Worm (Caenorhabditis elegans) whole organism, L2 larva: ENCODE results near the gene acl-14.

Experiments used
- C34F6.9 ChIP-seq: fragments of 150-350 bp; optimal IDR thresholded peaks from 2 replicates; lab custom pipeline; 2014; ENCODE audit warnings: missing biosample characterization, missing genetic modification characterization
- F13H6.1 ChIP-seq: sonication (generic microtip); optimal IDR thresholded peaks from 2 replicates; lab custom pipeline; 2016; ENCODE audit warnings: missing genetic modification characterization, missing compliant biosample characterization
- R02D3.7 ChIP-seq: fragments of 150-350 bp; optimal IDR thresholded peaks from 2 replicates; lab custom pipeline; 2014; ENCODE audit warnings: missing biosample characterization, missing genetic modification characterization
- ZK546.5 ChIP-seq: sonication (generic microtip); optimal IDR thresholded peaks from 2 replicates; lab custom pipeline; 2017; ENCODE audit warnings: missing biosample characterization, missing genetic modification characterization
- alr-1 ChIP-seq: fragments of 150-350 bp; optimal IDR thresholded peaks from 2 replicates; lab custom pipeline; 2014; ENCODE audit warnings: missing biosample characterization, missing genetic modification characterization
- aly-2 ChIP-seq: fragments of 150-350 bp; optimal IDR thresholded peaks from 2 replicates; lab custom pipeline; 2014; ENCODE audit warnings: missing biosample characterization, missing genetic modification characterization
- ama-1 ChIP-seq: fragments of 150-350 bp; optimal IDR thresholded peaks from 2 replicates; lab custom pipeline; 2018; ENCODE audit warnings: inconsistent platforms
- blmp-1 ChIP-seq: sonication (generic microtip); optimal IDR thresholded peaks from 2 replicates; lab custom pipeline; 2017; ENCODE audit warnings: missing genetic modification characterization, mild to moderate bottlenecking, missing compliant biosample characterization, antibody characterized with exemption, moderate library complexity; ENCODE audit not compliant: insufficient read depth
- ceh-16 ChIP-seq: fragments of 150-350 bp; optimal IDR thresholded peaks from 2 replicates; lab custom pipeline; 2014; ENCODE audit warnings: missing biosample characterization, missing genetic modification characterization
- ceh-82 ChIP-seq: fragments of 150-350 bp; optimal IDR thresholded peaks from 2 replicates; lab custom pipeline; 2014; ENCODE audit warnings: missing biosample characterization, missing genetic modification characterization
- crh-2 ChIP-seq: sonication (generic microtip); optimal IDR thresholded peaks from 2 replicates; lab custom pipeline; 2017; ENCODE audit warnings: missing biosample characterization, missing genetic modification characterization
- dmd-4 ChIP-seq: sonication (generic microtip); optimal IDR thresholded peaks from 2 replicates; lab custom pipeline; 2017; ENCODE audit warnings: missing biosample characterization, missing genetic modification characterization
- egl-27 ChIP-seq: sonication (generic microtip); optimal IDR thresholded peaks from 3 replicates; lab custom pipeline; 2017; ENCODE audit warnings: missing biosample characterization, missing genetic modification reagents, missing genetic modification characterization
- elt-1 ChIP-seq: fragments of 150-350 bp; optimal IDR thresholded peaks from 2 replicates; lab custom pipeline; 2014; ENCODE audit warnings: missing biosample characterization, missing genetic modification characterization
- elt-3 ChIP-seq: sonication (generic microtip); optimal IDR thresholded peaks from 2 replicates; lab custom pipeline; 2017; ENCODE audit warnings: missing biosample characterization, missing genetic modification characterization
- fos-1 ChIP-seq: fragments of 150-350 bp; optimal IDR thresholded peaks from 2 replicates; lab custom pipeline; 2014; ENCODE audit warnings: missing biosample characterization, missing genetic modification characterization
- gmeb-1 ChIP-seq: fragments of 150-350 bp; optimal IDR thresholded peaks from 2 replicates; lab custom pipeline; 2014; ENCODE audit warnings: missing biosample characterization, missing genetic modification characterization
- lin-11 ChIP-seq: fragments of 150-350 bp; sonication (generic microtip); optimal IDR thresholded peaks from 2 replicates; lab custom pipeline; 2014; ENCODE audit warnings: missing biosample characterization, missing genetic modification characterization, inconsistent platforms, mixed read lengths
- lin-13 ChIP-seq: fragments of 150-350 bp; optimal IDR thresholded peaks from 2 replicates; lab custom pipeline; 2014; ENCODE audit warnings: missing biosample characterization, missing genetic modification reagents, missing genetic modification characterization
- lsy-2 ChIP-seq, 2 experiments: fragments of 150-350 bp in 1 of 2; sonication (generic microtip) in 1 of 2; optimal IDR thresholded peaks; 2 replicates each; lab custom pipeline; 2014 to 2017; ENCODE audit warnings: missing biosample characterization in 2 of 2, missing genetic modification characterization in 2 of 2
- mab-5 ChIP-seq: fragments of 150-350 bp; optimal IDR thresholded peaks from 2 replicates; lab custom pipeline; 2014; ENCODE audit warnings: missing biosample characterization, missing genetic modification characterization
- mbf-1 ChIP-seq: sonication (generic microtip); optimal IDR thresholded peaks from 2 replicates; lab custom pipeline; 2017; ENCODE audit warnings: missing biosample characterization, missing genetic modification characterization
- mdl-1 ChIP-seq, 2 experiments: fragments of 150-350 bp in 1 of 2; sonication (generic microtip) in 1 of 2; optimal IDR thresholded peaks; 2 replicates each; lab custom pipeline; 2017; ENCODE audit warnings: missing biosample characterization in 2 of 2, missing genetic modification characterization in 2 of 2
- nhr-10 ChIP-seq: sonication (generic microtip); optimal IDR thresholded peaks from 2 replicates; lab custom pipeline; 2017; ENCODE audit warnings: missing biosample characterization, missing genetic modification characterization
- nhr-129 ChIP-seq: fragments of 150-350 bp; optimal IDR thresholded peaks from 2 replicates; lab custom pipeline; 2014; ENCODE audit warnings: missing biosample characterization, missing genetic modification characterization
- nhr-237 ChIP-seq: fragments of 150-350 bp; optimal IDR thresholded peaks from 2 replicates; lab custom pipeline; 2014; ENCODE audit warnings: missing biosample characterization, missing genetic modification characterization
- nhr-25 ChIP-seq: fragments of 150-350 bp; sonication (generic microtip); optimal IDR thresholded peaks from 3 replicates; lab custom pipeline; 2014; ENCODE audit warnings: missing biosample characterization, missing genetic modification characterization
- nhr-6 ChIP-seq: fragments of 150-350 bp; optimal IDR thresholded peaks from 2 replicates; lab custom pipeline; 2014; ENCODE audit warnings: missing biosample characterization, missing genetic modification characterization
- nhr-77 ChIP-seq: fragments of 150-350 bp; optimal IDR thresholded peaks from 2 replicates; lab custom pipeline; 2014; ENCODE audit warnings: missing biosample characterization, missing genetic modification characterization
- peb-1 ChIP-seq: fragments of 150-350 bp; optimal IDR thresholded peaks from 2 replicates; lab custom pipeline; 2014; ENCODE audit warnings: missing biosample characterization, missing genetic modification characterization
- skn-1 ChIP-seq: sonication (generic microtip); optimal IDR thresholded peaks from 2 replicates; lab custom pipeline; 2017; ENCODE audit warnings: missing biosample characterization, missing genetic modification characterization
- sma-3 ChIP-seq: sonication (generic microtip); optimal IDR thresholded peaks from 2 replicates; lab custom pipeline; 2016; ENCODE audit warnings: missing genetic modification reagents, missing genetic modification characterization, missing compliant biosample characterization
- sma-9 ChIP-seq, 2 experiments: fragments of 150-350 bp in 1 of 2; sonication (generic microtip) in 1 of 2; optimal IDR thresholded peaks; 2 replicates each; lab custom pipeline; 2014 to 2016; ENCODE audit warnings: missing genetic modification characterization in 2 of 2, mild to moderate bottlenecking in 1 of 2, missing biosample characterization in 1 of 2, missing compliant biosample characterization in 1 of 2, missing genetic modification reagents in 1 of 2, moderate library complexity in 1 of 2
- snpc-4 ChIP-seq: fragments of 150-350 bp; optimal IDR thresholded peaks from 2 replicates; lab custom pipeline; 2014; ENCODE audit warnings: missing biosample characterization, missing genetic modification characterization
- unc-55 ChIP-seq: fragments of 150-350 bp; sonication (generic microtip); optimal IDR thresholded peaks from 3 replicates; lab custom pipeline; 2014; ENCODE audit warnings: missing biosample characterization, missing genetic modification reagents, missing genetic modification characterization
- unc-62 ChIP-seq: fragments of 150-350 bp; optimal IDR thresholded peaks from 2 replicates; lab custom pipeline; 2014; ENCODE audit warnings: missing biosample characterization, missing genetic modification reagents, missing genetic modification characterization
- ztf-1 ChIP-seq: fragments of 200-800 bp; sonication (Bioruptor generic); conservative IDR thresholded peaks from 2 replicates; pipeline ENCODE4 v1.3.6; 2022; ENCODE audit warnings: missing genetic modification characterization, missing compliant biosample characterization
- ztf-11 ChIP-seq: sonication (generic microtip); optimal IDR thresholded peaks from 2 replicates; lab custom pipeline; 2017; ENCODE audit warnings: missing biosample characterization, missing genetic modification characterization
- ztf-4 ChIP-seq: fragments of 150-350 bp; optimal IDR thresholded peaks from 2 replicates; lab custom pipeline; 2014; ENCODE audit warnings: missing biosample characterization, missing genetic modification characterization

acl-14 gene

DNA sequence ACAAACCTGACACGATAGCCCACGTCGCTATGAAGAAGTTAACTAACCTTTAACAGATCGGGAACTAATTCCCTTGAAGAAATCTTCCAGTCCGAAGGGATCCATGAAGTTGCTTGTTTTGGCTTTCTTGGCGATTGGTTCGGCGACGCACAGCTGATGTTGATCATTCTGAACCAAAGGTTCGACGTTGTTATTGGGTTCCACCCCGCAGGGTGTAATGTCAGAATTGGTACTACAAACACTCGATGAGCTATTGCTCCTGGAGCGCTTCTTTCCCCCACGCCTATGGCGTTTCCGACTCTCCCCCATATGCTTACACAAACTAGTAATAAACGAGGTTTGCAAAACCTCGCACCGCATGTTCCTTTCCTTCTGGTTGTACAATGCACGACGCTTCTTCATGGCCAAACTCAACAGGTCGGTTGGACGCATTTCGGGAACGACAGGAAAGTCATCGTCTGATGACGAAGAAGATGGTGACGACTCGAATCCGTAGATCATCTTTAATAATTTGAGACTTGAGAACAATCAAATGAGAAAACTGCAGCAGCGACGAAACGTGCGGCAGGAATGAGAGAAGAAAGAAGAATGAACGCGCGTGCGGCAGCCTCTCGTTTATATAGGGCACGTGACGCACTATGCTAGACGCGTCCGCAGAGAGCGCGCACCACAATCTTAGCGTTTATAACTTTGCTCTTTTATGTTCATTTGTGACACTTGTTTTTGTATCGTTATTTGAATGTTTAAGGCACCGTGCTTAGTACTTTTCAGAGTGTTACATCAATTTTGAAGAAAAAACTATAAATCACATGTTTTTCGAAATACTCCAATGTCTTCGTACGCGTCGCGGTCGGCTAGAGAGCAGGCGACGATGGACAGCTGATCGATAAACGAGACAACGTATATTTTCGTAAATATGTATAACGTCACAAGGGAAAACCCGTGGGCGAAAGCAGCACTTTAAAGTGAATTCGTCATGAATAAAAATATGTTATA, 10.5 kb upstream of the acl-14 start, which contains the start of gene tos-1 (continued):
- no peak for TF ChIP-seq elt-3

DNA sequence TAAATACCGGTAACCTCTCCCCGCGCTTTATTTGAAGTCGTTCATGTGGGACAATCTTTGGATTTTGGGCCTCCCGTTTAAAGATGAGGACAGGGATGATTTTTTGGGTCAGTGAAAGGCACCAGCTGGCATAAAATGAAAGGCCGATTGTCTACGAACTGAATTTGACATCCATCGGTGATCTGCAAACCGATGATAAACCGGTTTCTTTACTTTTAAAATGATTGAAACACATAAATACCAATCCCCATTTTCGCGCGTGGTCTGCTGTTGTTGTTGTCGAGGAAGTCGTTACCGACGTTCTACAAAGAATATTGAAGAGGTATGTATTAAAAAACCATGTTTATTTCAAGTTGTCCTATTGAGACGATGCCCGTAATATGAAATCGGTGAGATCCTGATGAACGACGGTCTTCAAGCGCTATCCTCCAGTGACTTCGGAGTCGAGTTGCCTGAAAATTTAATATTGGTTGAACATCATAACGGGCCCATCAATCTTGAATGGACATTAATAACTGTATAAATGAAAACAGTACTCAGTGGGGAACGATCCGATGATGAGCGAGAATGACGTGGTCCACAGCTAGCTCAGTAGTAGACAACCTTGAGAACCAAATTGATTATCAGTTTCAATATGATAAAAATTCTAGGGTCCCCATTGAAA, 9.7 kb upstream of the acl-14 start:
- peak; percentile 27 for TF ChIP-seq ztf-4
- no peak for TF ChIP-seq ceh-82
- TF ChIP-seq egl-27 (tag; lab: Kevin White, UChicago): no peak
- TF ChIP-seq lsy-2 (tag; optimal IDR thresholded peaks at IDR 0.05; lab: Kevin White, UChicago): peak in 1 of 2 experiments; percentile 17
- TF ChIP-seq ama-1 (lab: Kevin White, UChicago): peak; percentile 75
- TF ChIP-seq elt-3: no peak
- no peak for TF ChIP-seq mab-5 (tag; lab: Kevin White, UChicago)
- no peak for TF ChIP-seq elt-1
- TF ChIP-seq ZK546.5 (tag; lab: Kevin White, UChicago): no peak
- no peak for TF ChIP-seq C34F6.9 (tag; lab: Kevin White, UChicago)
- no peak for TF ChIP-seq dmd-4
- no peak for TF ChIP-seq mbf-1 (tag; lab: Kevin White, UChicago)
- TF ChIP-seq nhr-6: no peak
- no peak for TF ChIP-seq crh-2 (tag; lab: Kevin White, UChicago)
- no peak for TF ChIP-seq nhr-10
- peak; percentile 29 for TF ChIP-seq gmeb-1 (tag; lab: Kevin White, UChicago)
- TF ChIP-seq unc-55 (GFP tag; lab: Kevin White, UChicago): peak; percentile 1

DNA sequence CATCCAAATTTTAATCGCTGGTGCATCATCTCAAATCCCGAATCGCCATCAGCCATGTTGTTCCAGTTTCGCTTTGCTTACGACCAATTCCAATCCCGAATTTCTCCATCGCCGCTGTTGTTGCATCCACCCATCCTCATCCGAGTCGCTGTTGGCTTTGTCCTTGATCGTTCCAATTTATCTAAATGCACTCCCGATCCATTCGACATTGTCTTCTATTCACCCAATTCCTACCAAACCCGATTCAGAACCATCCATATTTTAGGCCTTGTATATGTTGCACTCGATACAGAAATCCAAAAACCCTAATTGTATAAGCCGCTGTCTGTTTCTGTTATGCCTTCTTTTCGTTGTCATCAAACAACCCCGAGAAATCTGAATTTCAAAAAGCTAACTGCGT, 6.9 kb upstream of the acl-14 start:
- TF ChIP-seq ama-1 (lab: Kevin White, UChicago) (peak; percentile 78), lin-13 (GFP tag; lab: Kevin White, UChicago) (peak; percentile 2), elt-3 (no peak), lsy-2 (tag; optimal IDR thresholded peaks at IDR 0.05; lab: Kevin White, UChicago) (peak in 1 of 2 experiments; percentile 16), gmeb-1 (tag; lab: Kevin White, UChicago) (no peak), crh-2 (tag; lab: Kevin White, UChicago) (no peak), alr-1 (no peak), ceh-82 (no peak), mbf-1 (tag; lab: Kevin White, UChicago) (no peak), sma-9 (GFP tag; optimal IDR thresholded peaks at IDR 0.05; lab: Kevin White, UChicago) (peak; percentile 31), sma-9 (tag; optimal IDR thresholded peaks at IDR 0.05; lab: Kevin White, UChicago) (no peak), unc-62 (no peak), ztf-11 (no peak), nhr-77 (tag; lab: Kevin White, UChicago) (no peak), nhr-25 (tag; lab: Kevin White, UChicago) (no peak), fos-1 (tag; lab: Kevin White, UChicago) (no peak), F13H6.1 (tag; lab: Kevin White, UChicago) (no peak), ztf-1 (GFP tag; lab: Robert Waterston, UW) (no peak), egl-27 (tag; lab: Kevin White, UChicago) (no peak), ceh-16 (tag; lab: Kevin White, UChicago) (no peak), snpc-4 (no peak), mdl-1 (tag; optimal IDR thresholded peaks at IDR 0.05; lab: Kevin White, UChicago) (no peak), R02D3.7 (tag; lab: Kevin White, UChicago) (no peak), skn-1 (tag; lab: Kevin White, UChicago) (no peak), nhr-129 (tag; lab: Kevin White, UChicago) (peak; percentile 42), aly-2 (tag; lab: Kevin White, UChicago) (no peak), blmp-1 (no peak), nhr-6 (no peak), nhr-10 (no peak), C34F6.9 (tag; lab: Kevin White, UChicago) (no peak), sma-3 (peak; percentile 6), ztf-4 (no peak), lin-11 (tag; lab: Kevin White, UChicago) (no peak), peb-1 (tag; lab: Kevin White, UChicago) (no peak), dmd-4 (no peak), nhr-237 (tag; lab: Kevin White, UChicago) (no peak), elt-1 (no peak)
